Fruit fly (Drosophila melanogaster): ENCODE measurements around the gene Hsp27.

DNA sequence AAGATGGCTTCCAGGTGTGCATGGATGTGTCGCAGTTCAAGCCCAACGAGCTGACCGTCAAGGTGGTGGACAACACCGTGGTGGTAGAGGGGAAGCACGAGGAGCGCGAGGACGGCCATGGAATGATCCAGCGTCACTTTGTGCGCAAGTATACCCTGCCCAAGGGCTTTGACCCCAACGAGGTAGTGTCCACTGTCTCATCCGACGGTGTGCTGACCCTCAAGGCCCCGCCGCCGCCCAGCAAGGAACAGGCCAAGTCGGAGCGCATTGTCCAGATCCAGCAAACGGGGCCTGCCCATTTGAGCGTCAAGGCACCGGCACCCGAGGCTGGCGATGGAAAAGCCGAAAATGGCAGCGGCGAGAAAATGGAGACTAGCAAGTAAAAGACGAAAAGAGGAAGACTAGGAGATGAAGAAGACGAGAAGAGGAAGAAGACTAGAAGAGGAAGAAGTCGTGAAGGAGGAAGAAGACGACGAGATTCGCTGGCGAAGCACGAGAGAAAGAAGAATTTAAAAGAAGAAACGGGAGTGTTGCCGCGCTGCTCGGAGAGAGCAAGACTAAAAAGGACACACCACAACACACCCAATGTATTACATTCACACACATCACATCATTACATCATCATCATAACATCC is 699 bp downstream of the Hsp27 start:
- TF ChIP-seq CG8478 (optimal IDR thresholded peaks at IDR 0.05) (no peak), CTCF (optimal IDR thresholded peaks at IDR 0.05) (no peak)

Measured in S2 (cell line).